Worm (Caenorhabditis elegans): ENCODE data around the gene R05D3.9.

DNA sequence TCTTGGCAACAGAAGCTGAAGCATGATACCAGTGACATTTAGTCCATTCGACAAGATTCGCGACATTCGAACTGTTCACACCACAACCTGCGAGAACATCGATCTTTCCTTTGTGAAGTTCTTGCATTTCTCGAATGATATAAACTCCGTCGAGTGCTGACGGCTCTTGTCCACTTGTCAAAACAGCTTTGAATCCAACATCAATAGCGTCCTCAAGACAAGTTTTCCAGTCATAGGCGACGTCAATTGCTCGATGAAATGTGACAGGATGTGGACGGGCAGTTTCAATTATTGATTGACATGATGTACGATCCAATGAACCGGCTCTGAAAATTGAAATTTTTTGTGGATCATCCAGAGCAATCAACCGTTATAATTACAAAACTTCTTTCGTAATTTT is 34.1 kb upstream of the R05D3.9 start:
- no peak for TF ChIP-seq mdl-1 (tag; optimal IDR thresholded peaks at IDR 0.05)
- TF ChIP-seq nfya-1 (tag; optimal IDR thresholded peaks at IDR 0.05; ENCODE audit: insufficient read depth), result no peak
- no peak for TF ChIP-seq nhr-237 (tag; optimal IDR thresholded peaks at IDR 0.05)
- TF ChIP-seq zag-1 (tag; optimal IDR thresholded peaks at IDR 0.05), result no peak
- no peak for TF ChIP-seq nhr-67 (tag; optimal IDR thresholded peaks at IDR 0.05)
- TF ChIP-seq egl-27 (tag; optimal IDR thresholded peaks at IDR 0.05), result no peak
- TF ChIP-seq ZK546.5 (tag; optimal IDR thresholded peaks at IDR 0.05), result no peak
- no peak for TF ChIP-seq pqm-1 (tag; optimal IDR thresholded peaks at IDR 0.05)
- no peak for TF ChIP-seq nhr-28 (tag; optimal IDR thresholded peaks at IDR 0.05)
- TF ChIP-seq ama-1 (optimal IDR thresholded peaks at IDR 0.05), result no peak
- TF ChIP-seq elt-3 (tag; optimal IDR thresholded peaks at IDR 0.05), result no peak
- no peak for TF ChIP-seq lin-15B (tag; optimal IDR thresholded peaks at IDR 0.05)
- TF ChIP-seq jun-1 (tag; optimal IDR thresholded peaks at IDR 0.05), result no peak
